Fruit fly (Drosophila melanogaster) whole organism, wandering third instar larva: ENCODE data around the gene CG18675.

ENCODE experiments used
- OdsH ChIP-seq: fragments of 200-800 bp; sonication (Bioruptor generic); optimal IDR thresholded peaks from 2 replicates; lab custom pipeline; 2016; ENCODE audit warnings: missing biosample characterization, mild to moderate bottlenecking, missing genetic modification characterization
- foxo ChIP-seq, 2 experiments: fragments of 200-800 bp; sonication (Bioruptor generic); optimal IDR thresholded peaks; 2 replicates in 1 of 2; 3 replicates in 1 of 2; lab custom pipeline; 2016 to 2017; ENCODE audit warnings: missing biosample characterization in 2 of 2, missing genetic modification characterization in 2 of 2
- pan ChIP-seq: fragments of >200 bp; optimal IDR thresholded peaks from 2 replicates; lab custom pipeline; 2017

DNA sequence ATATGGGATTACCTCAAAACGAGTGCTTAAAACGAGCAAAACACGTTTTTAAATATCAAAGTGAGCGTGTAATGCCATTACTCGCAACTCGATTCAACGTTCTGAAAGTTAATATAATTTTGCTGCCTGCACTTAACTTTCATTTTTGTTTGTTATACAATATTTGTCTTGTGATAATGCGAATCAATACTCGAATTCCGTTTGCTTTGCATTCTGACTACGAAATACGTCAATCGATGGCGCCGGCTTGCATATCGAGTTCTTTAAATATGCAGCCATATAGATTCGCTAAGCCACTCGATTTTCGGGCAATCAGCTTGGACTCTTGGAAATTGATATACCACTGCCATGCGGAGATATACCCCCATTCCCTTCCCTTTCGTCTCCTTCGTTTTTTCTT lies 47.0 kb downstream of the CG18675 start:
- peak in 1 of 2 experiments; percentile 22 for TF ChIP-seq foxo (GFP tag; optimal IDR thresholded peaks at IDR 0.05; lab: Kevin White, UChicago)
- TF ChIP-seq pan (lab: Kevin White, UChicago): no peak
- peak; percentile 34 for TF ChIP-seq OdsH
